Worm (Caenorhabditis elegans) whole organism, late embryonic: ENCODE results near the gene grl-10.

Experiments
- C08G9.2 ChIP-seq: sonication (generic microtip); optimal IDR thresholded peaks from 2 replicates; lab custom pipeline; 2016; ENCODE audit warnings: mild to moderate bottlenecking, missing genetic modification characterization, moderate library complexity, missing compliant biosample characterization
- C38D4.7 ChIP-seq: fragments of 200-800 bp; sonication (Bioruptor generic); optimal IDR thresholded peaks from 2 replicates; lab custom pipeline; 2018; ENCODE audit warnings: mild to moderate bottlenecking, missing genetic modification characterization, moderate library complexity, missing compliant biosample characterization
- K02D7.2 ChIP-seq: sonication (generic microtip); optimal IDR thresholded peaks from 2 replicates; lab custom pipeline; 2017; ENCODE audit warnings: mild to moderate bottlenecking, missing genetic modification characterization, missing compliant biosample characterization
- K09A11.1 ChIP-seq: sonication (generic microtip); optimal IDR thresholded peaks from 2 replicates; lab custom pipeline; 2017; ENCODE audit warnings: antibody characterized with exemption, mild to moderate bottlenecking, missing genetic modification characterization, missing compliant biosample characterization; ENCODE audit not compliant: insufficient read depth
- ceh-18 ChIP-seq: sonication (generic microtip); optimal IDR thresholded peaks from 2 replicates; lab custom pipeline; 2016; ENCODE audit warnings: missing genetic modification characterization, missing compliant biosample characterization
- ceh-19 ChIP-seq: fragments of 200-800 bp; sonication (Bioruptor generic); optimal IDR thresholded peaks from 2 replicates; lab custom pipeline; 2018; ENCODE audit warnings: mild to moderate bottlenecking, missing genetic modification characterization, missing compliant biosample characterization
- ceh-24 ChIP-seq: sonication (generic microtip); optimal IDR thresholded peaks from 2 replicates; lab custom pipeline; 2016; ENCODE audit warnings: mild to moderate bottlenecking, missing genetic modification characterization, missing compliant biosample characterization
- ceh-31 ChIP-seq: sonication (generic microtip); optimal IDR thresholded peaks from 2 replicates; lab custom pipeline; 2016; ENCODE audit warnings: missing genetic modification characterization, missing compliant biosample characterization
- ceh-34 ChIP-seq: sonication (generic microtip); optimal IDR thresholded peaks from 2 replicates; lab custom pipeline; 2016; ENCODE audit warnings: mild to moderate bottlenecking, missing genetic modification characterization, missing compliant biosample characterization
- ceh-9 ChIP-seq: sonication (generic microtip); optimal IDR thresholded peaks from 2 replicates; lab custom pipeline; 2016; ENCODE audit warnings: mild to moderate bottlenecking, missing genetic modification characterization, inconsistent platforms, missing compliant biosample characterization
- che-1 ChIP-seq: sonication (generic microtip); optimal IDR thresholded peaks from 2 replicates; lab custom pipeline; 2016; ENCODE audit warnings: mild to moderate bottlenecking, missing genetic modification characterization, missing compliant biosample characterization
- dmd-4 ChIP-seq: sonication (generic microtip); optimal IDR thresholded peaks from 2 replicates; lab custom pipeline; 2016; ENCODE audit warnings: borderline replicate concordance, missing genetic modification characterization, missing compliant biosample characterization
- dve-1 ChIP-seq: sonication (generic microtip); optimal IDR thresholded peaks from 2 replicates; lab custom pipeline; 2017; ENCODE audit warnings: antibody characterized with exemption, mild to moderate bottlenecking, missing genetic modification characterization, missing compliant biosample characterization
- elt-2 ChIP-seq: sonication (generic microtip); optimal IDR thresholded peaks from 2 replicates; lab custom pipeline; 2016; ENCODE audit warnings: missing genetic modification reagents, missing genetic modification characterization, missing compliant biosample characterization
- ets-4 ChIP-seq: sonication (generic microtip); optimal IDR thresholded peaks from 2 replicates; lab custom pipeline; 2016; ENCODE audit warnings: missing genetic modification characterization, missing compliant biosample characterization
- eyg-1 ChIP-seq: sonication (generic microtip); optimal IDR thresholded peaks from 2 replicates; lab custom pipeline; 2016; ENCODE audit warnings: missing genotype, missing genetic modification characterization, missing compliant biosample characterization
- fax-1 ChIP-seq: sonication (generic microtip); optimal IDR thresholded peaks from 2 replicates; lab custom pipeline; 2016; ENCODE audit warnings: missing genotype, missing genetic modification characterization, missing compliant biosample characterization
- fkh-10 ChIP-seq: fragments of 150-350 bp; optimal IDR thresholded peaks from 2 replicates; lab custom pipeline; 2014; ENCODE audit warnings: missing biosample characterization, missing genetic modification reagents, missing genetic modification characterization
- fkh-6 ChIP-seq: sonication (generic microtip); optimal IDR thresholded peaks from 2 replicates; lab custom pipeline; 2016; ENCODE audit warnings: missing genetic modification characterization, missing compliant biosample characterization
- hlh-13 ChIP-seq: fragments of 200-800 bp; sonication (Bioruptor generic); optimal IDR thresholded peaks from 2 replicates; lab custom pipeline; 2018; ENCODE audit warnings: mild to moderate bottlenecking, missing genetic modification characterization, missing compliant biosample characterization
- lim-6 ChIP-seq: sonication (generic microtip); optimal IDR thresholded peaks from 2 replicates; lab custom pipeline; 2016; ENCODE audit warnings: missing genetic modification characterization, missing compliant biosample characterization
- lin-11 ChIP-seq: fragments of 200-800 bp; sonication (Bioruptor generic); optimal IDR thresholded peaks from 2 replicates; lab custom pipeline; 2018; ENCODE audit warnings: mild to moderate bottlenecking, missing genetic modification characterization, missing compliant biosample characterization
- madf-2 ChIP-seq: sonication (generic microtip); optimal IDR thresholded peaks from 2 replicates; lab custom pipeline; 2017; ENCODE audit warnings: missing genetic modification characterization, missing compliant biosample characterization
- nfya-1 ChIP-seq: sonication (generic microtip); optimal IDR thresholded peaks from 2 replicates; lab custom pipeline; 2017; ENCODE audit warnings: missing genetic modification characterization, mild to moderate bottlenecking, missing compliant biosample characterization, antibody characterized with exemption, moderate library complexity
- nhr-232 ChIP-seq: sonication (generic microtip); optimal IDR thresholded peaks from 2 replicates; lab custom pipeline; 2016; ENCODE audit warnings: missing genetic modification characterization, missing compliant biosample characterization
- npax-4 ChIP-seq: sonication (generic microtip); optimal IDR thresholded peaks from 2 replicates; lab custom pipeline; 2016; ENCODE audit warnings: missing genetic modification characterization, missing compliant biosample characterization
- pag-3 ChIP-seq: sonication (generic microtip); optimal IDR thresholded peaks from 2 replicates; lab custom pipeline; 2016; ENCODE audit warnings: missing compliant biosample characterization, missing genetic modification characterization, borderline replicate concordance
- pax-1 ChIP-seq: fragments of 150-350 bp; optimal IDR thresholded peaks from 2 replicates; lab custom pipeline; 2014; ENCODE audit warnings: missing biosample characterization, missing genetic modification characterization
- pqm-1 ChIP-seq: sonication (generic microtip); optimal IDR thresholded peaks from 2 replicates; lab custom pipeline; 2016; ENCODE audit warnings: missing genetic modification characterization, missing compliant biosample characterization
- pros-1 ChIP-seq: fragments of 150-350 bp; optimal IDR thresholded peaks from 2 replicates; lab custom pipeline; 2014; ENCODE audit warnings: missing biosample characterization, missing genetic modification reagents, missing genetic modification characterization
- ref-2 ChIP-seq: sonication (generic microtip); optimal IDR thresholded peaks from 2 replicates; lab custom pipeline; 2016; ENCODE audit warnings: missing genetic modification characterization, missing compliant biosample characterization
- rnt-1 ChIP-seq: sonication (generic microtip); optimal IDR thresholded peaks from 2 replicates; lab custom pipeline; 2016; ENCODE audit warnings: missing genetic modification characterization, missing compliant biosample characterization
- sox-4 ChIP-seq: sonication (generic microtip); optimal IDR thresholded peaks from 2 replicates; lab custom pipeline; 2017; ENCODE audit warnings: mild to moderate bottlenecking, missing genetic modification characterization, inconsistent platforms, missing compliant biosample characterization
- tbx-2 ChIP-seq: sonication (generic microtip); optimal IDR thresholded peaks from 2 replicates; lab custom pipeline; 2016; ENCODE audit warnings: missing genetic modification characterization, missing compliant biosample characterization
- ttx-3 ChIP-seq: sonication (generic microtip); optimal IDR thresholded peaks from 2 replicates; lab custom pipeline; 2016; ENCODE audit warnings: missing genetic modification reagents, missing genetic modification characterization, missing compliant biosample characterization
- unc-3 ChIP-seq, 2 experiments: fragments of 200-800 bp in 1 of 2; sonication (Bioruptor generic) in 1 of 2; sonication (generic microtip) in 1 of 2; conservative IDR thresholded peaks in 1 of 2; optimal IDR thresholded peaks in 1 of 2; 2 replicates each; pipeline versions ENCODE4 v1.3.6 to Lab custom; 2016 to 2022; ENCODE audit warnings: missing compliant biosample characterization in 2 of 2, missing genetic modification characterization in 2 of 2, missing genetic modification reagents in 1 of 2
- unc-42 ChIP-seq: sonication (generic microtip); optimal IDR thresholded peaks from 2 replicates; lab custom pipeline; 2016; ENCODE audit warnings: missing genotype, missing genetic modification characterization, missing compliant biosample characterization
- unc-55 ChIP-seq: sonication (generic microtip); optimal IDR thresholded peaks from 2 replicates; lab custom pipeline; 2017; ENCODE audit warnings: missing biosample characterization, missing genetic modification reagents, missing genetic modification characterization
- unc-86 ChIP-seq: sonication (generic microtip); optimal IDR thresholded peaks from 2 replicates; lab custom pipeline; 2016; ENCODE audit warnings: missing genetic modification characterization, missing compliant biosample characterization
- ztf-16 ChIP-seq: sonication (generic microtip); optimal IDR thresholded peaks from 2 replicates; lab custom pipeline; 2017; ENCODE audit warnings: missing genetic modification characterization, missing compliant biosample characterization

The grl-10 gene

DNA sequence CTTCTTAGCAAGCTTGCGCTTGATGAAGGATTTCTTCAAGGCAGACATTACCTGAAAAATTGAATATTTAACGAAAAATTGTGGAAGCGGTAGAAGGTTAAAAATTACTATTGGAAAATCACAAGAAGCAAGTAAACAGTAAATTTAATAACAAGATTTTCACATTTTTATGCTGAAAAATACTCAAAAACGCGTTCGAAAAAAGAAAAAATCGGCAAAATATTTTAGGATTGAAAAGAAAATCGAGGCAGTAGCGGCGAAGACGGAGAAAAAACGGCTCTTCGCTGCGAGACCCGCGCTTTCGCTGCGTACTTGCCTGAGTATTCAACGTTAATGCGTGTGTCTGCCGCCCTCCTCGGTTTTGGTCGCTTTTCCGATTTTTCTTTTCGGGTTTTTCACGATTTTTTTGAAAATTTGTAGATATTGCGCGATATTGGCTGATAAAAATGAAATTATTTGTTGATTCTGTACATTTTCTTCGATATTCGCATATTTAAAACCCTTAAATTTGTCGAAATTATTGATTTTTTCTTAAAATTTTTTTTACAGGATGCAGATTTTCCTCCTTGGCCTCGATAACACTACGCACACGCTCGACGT is 1.8 kb downstream of the grl-10 start, which contains the start of the genes rpl-39 and rps-30:
Gene rpl-39 (minus strand): TSS at position 51 of the 600 bp plus-strand sequence.
Gene rps-30 (plus strand): TSS at position 550 of the 600 bp plus-strand sequence.
- peak; percentile 71 for TF ChIP-seq ceh-18 (tag; lab: Kevin White, UChicago)
- TF ChIP-seq pros-1 (tag; lab: Kevin White, UChicago): peak; percentile 53
- TF ChIP-seq ets-4 (tag; lab: Kevin White, UChicago): peak; percentile 16
- peak; percentile 54 for TF ChIP-seq pax-1 (tag; lab: Kevin White, UChicago)
- TF ChIP-seq sox-4 (tag; lab: Kevin White, UChicago): no peak
- TF ChIP-seq unc-86 (tag; lab: Kevin White, UChicago): no peak
- TF ChIP-seq lim-6 (tag; lab: Kevin White, UChicago): no peak
- peak; percentile 13 for TF ChIP-seq ref-2 (tag; lab: Kevin White, UChicago)
- TF ChIP-seq dve-1 (tag; lab: Kevin White, UChicago): peak; percentile 68
- peak; percentile 49 for TF ChIP-seq unc-55 (GFP tag; lab: Kevin White, UChicago)
- TF ChIP-seq unc-3 (GFP tag; conservative IDR thresholded peaks at IDR 0.05; lab: Robert Waterston, UW): no peak
- peak; percentile 46 for TF ChIP-seq unc-3 (tag; optimal IDR thresholded peaks at IDR 0.05; lab: Kevin White, UChicago)
- TF ChIP-seq pag-3 (tag; lab: Kevin White, UChicago): no peak
- peak; percentile 83 for TF ChIP-seq nfya-1 (tag; lab: Kevin White, UChicago)
- TF ChIP-seq C08G9.2 (tag; lab: Kevin White, UChicago): no peak
- TF ChIP-seq ceh-34 (tag; lab: Kevin White, UChicago): peak; percentile 20
- peak; percentile 6 for TF ChIP-seq madf-2 (tag; lab: Kevin White, UChicago)
- no peak for TF ChIP-seq ceh-19 (GFP tag; lab: Kevin White, UChicago)
- no peak for TF ChIP-seq npax-4 (tag; lab: Kevin White, UChicago)
- TF ChIP-seq unc-42 (tag; lab: Kevin White, UChicago): peak; percentile 39
- TF ChIP-seq dmd-4 (tag; lab: Kevin White, UChicago): no peak
- peak; percentile 28 for TF ChIP-seq ztf-16 (tag; lab: Kevin White, UChicago)
- TF ChIP-seq tbx-2 (tag; lab: Kevin White, UChicago): peak; percentile 63
- TF ChIP-seq ceh-31 (tag; lab: Kevin White, UChicago): peak; percentile 60
- TF ChIP-seq che-1: no peak
- no peak for TF ChIP-seq nhr-232 (tag; lab: Kevin White, UChicago)
- TF ChIP-seq rnt-1 (tag; lab: Kevin White, UChicago): peak; percentile 73
- TF ChIP-seq elt-2 (tag; lab: Kevin White, UChicago): peak; percentile 46
- TF ChIP-seq, all 69 proteins: peak for 17

- TF ChIP-seq che-1 (no peak), dve-1 (tag; lab: Kevin White, UChicago) (no peak), ref-2 (tag; lab: Kevin White, UChicago) (no peak), unc-42 (tag; lab: Kevin White, UChicago) (no peak), ceh-24 (no peak), eyg-1 (no peak), ceh-9 (no peak), fkh-6 (tag; lab: Kevin White, UChicago) (no peak), lin-11 (tag; lab: Kevin White, UChicago) (no peak), C08G9.2 (tag; lab: Kevin White, UChicago) (no peak), ttx-3 (tag; lab: Kevin White, UChicago) (no peak), ztf-16 (tag; lab: Kevin White, UChicago) (no peak), unc-86 (tag; lab: Kevin White, UChicago) (no peak)
These were observed 2.8 kb downstream of the grl-10 start, which contains the start of gene C26F1.3 for ce11 chrV:7777098-7777497. C26F1.3 (plus strand) TSS chrV:7777300.

ce11 chrV:7778999-7779398 is 4.7 kb downstream of the grl-10 start:
- TF ChIP-seq pqm-1 (tag; lab: Kevin White, UChicago) (no peak), pros-1 (tag; lab: Kevin White, UChicago) (no peak), C38D4.7 (GFP tag; lab: Kevin White, UChicago) (no peak), K09A11.1 (no peak), K02D7.2 (tag; lab: Kevin White, UChicago) (no peak), fax-1 (tag; lab: Kevin White, UChicago) (no peak), ceh-34 (tag; lab: Kevin White, UChicago) (no peak), hlh-13 (no peak), rnt-1 (tag; lab: Kevin White, UChicago) (no peak), fkh-10 (GFP tag; lab: Kevin White, UChicago) (no peak)
